Fruit fly (Drosophila melanogaster): ENCODE measurements around the gene bru2.

dm6 chr2L:12421188-12421587, 77.2 kb downstream of the bru2 start:
- no peak for TF ChIP-seq dac (GFP tag; optimal IDR thresholded peaks at IDR 0.05)
- no peak for TF ChIP-seq CG11294 (GFP tag; IDR thresholded peaks at IDR 0.05)
- no peak for TF ChIP-seq CG31627 (GFP tag; optimal IDR thresholded peaks at IDR 0.05)
- no peak for TF ChIP-seq CG6854 (GFP tag; optimal IDR thresholded peaks at IDR 0.05)
- no peak for TF ChIP-seq Ets21C (GFP tag; optimal IDR thresholded peaks at IDR 0.05)
- no peak for TF ChIP-seq fd59A (GFP tag; optimal IDR thresholded peaks at IDR 0.05)
- TF ChIP-seq eg (GFP tag; IDR thresholded peaks at IDR 0.05): no peak
- TF ChIP-seq CG34406 (GFP tag; optimal IDR thresholded peaks at IDR 0.05): no peak
- TF ChIP-seq svp (GFP tag): peak; percentile 91
- no peak for TF ChIP-seq CG16779 (tag; optimal IDR thresholded peaks at IDR 0.05)
- TF ChIP-seq lz (GFP tag; optimal IDR thresholded peaks at IDR 0.05): no peak
- TF ChIP-seq CG8319 (GFP tag; optimal IDR thresholded peaks at IDR 0.05): no peak
- no peak for TF ChIP-seq Sox102F (GFP tag; optimal IDR thresholded peaks at IDR 0.05)
- no peak for TF ChIP-seq Lpt (GFP tag; optimal IDR thresholded peaks at IDR 0.05)
